Worm (Caenorhabditis elegans): ENCODE data around the gene malt-1.

DNA sequence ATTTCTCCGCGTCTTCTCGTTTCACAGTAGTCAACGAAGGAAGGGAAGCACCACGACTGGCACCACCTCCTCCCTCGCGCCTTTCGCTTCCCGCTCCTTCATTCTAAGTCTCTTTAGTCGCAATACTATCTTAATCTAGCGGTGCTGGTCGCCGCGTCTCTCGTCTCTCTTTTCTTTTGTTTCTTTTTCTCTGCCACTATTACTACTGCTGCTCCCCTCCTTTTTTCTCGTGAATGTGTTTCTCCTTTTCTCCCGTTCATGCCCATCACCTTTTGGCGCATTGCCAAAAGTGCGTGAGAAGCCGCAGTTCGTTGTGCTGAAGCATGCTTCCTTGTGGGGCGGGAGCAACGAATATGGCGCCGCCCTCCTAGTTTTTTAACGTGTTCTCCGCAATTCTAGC lies 24.6 kb downstream of the malt-1 start:
- peak; percentile 21 for TF ChIP-seq ama-1 (optimal IDR thresholded peaks at IDR 0.05)
- no peak for TF ChIP-seq unc-30 (tag; optimal IDR thresholded peaks at IDR 0.05)
- peak; percentile 56 for TF ChIP-seq nhr-77 (tag; optimal IDR thresholded peaks at IDR 0.05)

All from whole organism, L1 larva.